Fruit fly (Drosophila melanogaster): ENCODE measurements around the gene Octbeta1R.

Gene Octbeta1R

DNA sequence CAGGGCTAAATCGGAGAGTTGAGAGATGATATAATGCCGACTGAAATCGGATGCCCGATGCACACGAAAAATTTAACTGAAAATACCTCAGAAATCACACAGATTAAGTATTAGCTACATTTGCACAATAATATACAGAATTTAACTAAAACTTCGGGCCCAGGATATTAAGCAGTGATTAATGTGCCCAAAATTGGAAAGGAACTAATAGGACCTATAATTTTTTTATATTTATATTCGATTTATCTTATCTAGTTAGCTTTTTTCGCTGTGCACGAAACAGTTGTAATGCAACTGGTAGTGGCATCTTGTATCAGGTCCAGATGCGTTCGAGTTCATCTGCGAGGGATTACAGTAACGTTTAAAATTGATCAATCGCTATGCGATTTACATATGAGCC lies 41.9 kb downstream of the Octbeta1R start (continued):
- TF ChIP-seq Hr51 (GFP tag; optimal IDR thresholded peaks at IDR 0.05) (peak in 1 of 2 experiments; percentile 50), Ravus (GFP tag; IDR thresholded peaks at IDR 0.05) (no peak), bowl (GFP tag; IDR thresholded peaks at IDR 0.05) (no peak), Nf-YC (tag; optimal IDR thresholded peaks at IDR 0.05) (no peak), CG18262 (tag; optimal IDR thresholded peaks at IDR 0.05) (no peak), Lhr (GFP tag; optimal IDR thresholded peaks at IDR 0.05) (no peak), CG8478 (optimal IDR thresholded peaks at IDR 0.05) (no peak), HLH3B (GFP tag; IDR thresholded peaks at IDR 0.05) (no peak), NC2β (GFP tag; optimal IDR thresholded peaks at IDR 0.05) (no peak), phol (tag; optimal IDR thresholded peaks at IDR 0.05) (no peak), Bgb (GFP tag; IDR thresholded peaks at IDR 0.05; ENCODE audit: partially characterized antibody) (no peak), CG12391 (tag; optimal IDR thresholded peaks at IDR 0.05) (no peak), Dad (GFP tag; optimal IDR thresholded peaks at IDR 0.05) (no peak), CG34224 (GFP tag; IDR thresholded peaks at IDR 0.05; ENCODE audit: partially characterized antibody) (no peak), CG30431 (GFP tag; optimal IDR thresholded peaks at IDR 0.05) (no peak), cas (GFP tag; IDR thresholded peaks at IDR 0.05) (no peak), CG2712 (tag; optimal IDR thresholded peaks at IDR 0.05) (peak; percentile 6), D19A (tag; optimal IDR thresholded peaks at IDR 0.05) (no peak), CG8388 (GFP tag; optimal IDR thresholded peaks at IDR 0.05) (no peak), ro (GFP tag; IDR thresholded peaks at IDR 0.05) (no peak), CG10209 (GFP tag; optimal IDR thresholded peaks at IDR 0.05) (no peak), CG1832 (GFP tag; optimal IDR thresholded peaks at IDR 0.05) (no peak), nau (GFP tag; optimal IDR thresholded peaks at IDR 0.05) (no peak), CG32767 (GFP tag; IDR thresholded peaks at IDR 0.05) (no peak), Pdp1 (GFP tag; optimal IDR thresholded peaks at IDR 0.05) (no peak), zfh2 (GFP tag; optimal IDR thresholded peaks at IDR 0.05) (no peak), slou (GFP tag; optimal IDR thresholded peaks at IDR 0.05) (no peak), Elba2 (GFP tag; optimal IDR thresholded peaks at IDR 0.05) (no peak), exex (tag; optimal IDR thresholded peaks at IDR 0.05) (no peak), Sox102F (GFP tag; optimal IDR thresholded peaks at IDR 0.05) (peak; percentile 52), Dek (tag; optimal IDR thresholded peaks at IDR 0.05) (no peak), Usf (GFP tag; optimal IDR thresholded peaks at IDR 0.05) (no peak), CG7556 (GFP tag; optimal IDR thresholded peaks at IDR 0.05) (no peak), CG4404 (GFP tag; IDR thresholded peaks at IDR 0.05) (no peak), chn (GFP tag; optimal IDR thresholded peaks at IDR 0.05) (no peak), yki (optimal IDR thresholded peaks at IDR 0.05) (no peak), CG15696 (tag; optimal IDR thresholded peaks at IDR 0.05) (no peak), sens (GFP tag) (peak; percentile 60), Nf-YA (GFP tag; IDR thresholded peaks at IDR 0.05) (no peak), usp (GFP tag; optimal IDR thresholded peaks at IDR 0.05) (no peak), CG11093 (GFP tag; IDR thresholded peaks at IDR 0.05) (no peak), jumu (GFP tag; optimal IDR thresholded peaks at IDR 0.05) (no peak), Fer3 (tag; optimal IDR thresholded peaks at IDR 0.05) (no peak), dmrt99B (tag; optimal IDR thresholded peaks at IDR 0.05) (peak; percentile 48), CG8290 (GFP tag; optimal IDR thresholded peaks at IDR 0.05) (no peak), CG8290 (tag; optimal IDR thresholded peaks at IDR 0.05) (no peak), ase (GFP tag; IDR thresholded peaks at IDR 0.05) (no peak), bigmax (GFP tag; optimal IDR thresholded peaks at IDR 0.05) (no peak), CG4820 (GFP tag; optimal IDR thresholded peaks at IDR 0.05) (no peak), CG32532 (GFP tag; IDR thresholded peaks at IDR 0.05) (0 out of 2 replicates have a peak, but pooled peaks have one; percentile 13)
